Worm (Caenorhabditis elegans): ENCODE results near the gene ssp-33.

DNA sequence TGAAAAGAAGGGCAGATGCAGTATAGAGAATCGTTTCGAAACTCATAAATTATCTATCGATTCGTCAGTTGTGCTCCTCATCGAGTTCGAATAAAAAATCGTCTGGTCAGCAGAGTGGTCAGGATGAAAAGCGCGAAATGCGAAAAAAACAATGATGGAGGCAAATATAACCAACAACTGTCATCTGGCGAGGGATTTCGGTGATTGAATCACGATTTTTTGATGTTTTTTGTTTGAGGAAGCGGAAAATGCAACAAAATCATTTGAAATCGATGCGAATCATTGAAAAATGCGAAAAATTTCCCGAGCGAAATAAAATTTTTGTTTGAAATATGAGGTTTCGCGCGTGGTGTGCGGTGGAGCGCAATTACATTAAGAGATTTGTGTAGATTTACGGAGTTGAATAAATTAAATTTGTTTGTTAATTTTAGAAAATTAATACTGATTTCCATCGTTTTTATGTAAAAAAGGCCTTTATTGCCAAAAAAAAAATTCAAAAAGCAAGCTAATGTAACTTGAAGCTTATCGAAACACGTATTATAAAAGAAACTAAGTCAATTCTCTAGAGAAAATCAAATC is 23.1 kb downstream of the ssp-33 start, which contains the start of gene unc-61:
- TF ChIP-seq lsy-2 (tag; optimal IDR thresholded peaks at IDR 0.05) (no peak), unc-39 (tag; optimal IDR thresholded peaks at IDR 0.05) (no peak), snpc-4 (tag; optimal IDR thresholded peaks at IDR 0.05) (no peak), alr-1 (tag; optimal IDR thresholded peaks at IDR 0.05) (no peak)
